Worm (Caenorhabditis elegans) whole organism, mixed stage, embryonic: ENCODE data around the gene tpst-1.

Experiments
- nhr-12 ChIP-seq: fragments of 150-350 bp; optimal IDR thresholded peaks from 2 replicates; lab custom pipeline; 2014; ENCODE audit warnings: missing biosample characterization, missing genetic modification characterization
- pha-4 ChIP-seq: fragments of 150-350 bp; optimal IDR thresholded peaks from 2 replicates; lab custom pipeline; 2018; ENCODE audit warnings: missing biosample characterization, missing genetic modification reagents, missing genetic modification characterization
- unc-62 ChIP-seq: fragments of 150-350 bp; optimal IDR thresholded peaks from 2 replicates; lab custom pipeline; 2014; ENCODE audit warnings: missing biosample characterization, missing genetic modification reagents, missing genetic modification characterization

- no peak for TF ChIP-seq unc-62
- TF ChIP-seq nhr-12 (tag; lab: Kevin White, UChicago): no peak
- no peak for TF ChIP-seq pha-4 (tag; lab: Kevin White, UChicago)
Observed at ce11 chrIII:12652609-12653008, 9.5 kb downstream of the tpst-1 start.
